Worm (Caenorhabditis elegans) whole organism, L2 larva: ENCODE results near the gene gtr-1.

Experiments used
- F13H6.1 ChIP-seq: sonication (generic microtip); optimal IDR thresholded peaks from 2 replicates; lab custom pipeline; 2016; ENCODE audit warnings: missing genetic modification characterization, missing compliant biosample characterization
- R02D3.7 ChIP-seq: fragments of 150-350 bp; optimal IDR thresholded peaks from 2 replicates; lab custom pipeline; 2014; ENCODE audit warnings: missing biosample characterization, missing genetic modification characterization
- Y55F3AM.14 ChIP-seq: fragments of 200-800 bp; sonication (Bioruptor generic); optimal IDR thresholded peaks from 2 replicates; lab custom pipeline; 2018; ENCODE audit warnings: mild to moderate bottlenecking, missing genetic modification characterization, missing compliant biosample characterization
- ama-1 ChIP-seq: fragments of 150-350 bp; optimal IDR thresholded peaks from 2 replicates; lab custom pipeline; 2018; ENCODE audit warnings: inconsistent platforms
- ceh-16 ChIP-seq: fragments of 150-350 bp; optimal IDR thresholded peaks from 2 replicates; lab custom pipeline; 2014; ENCODE audit warnings: missing biosample characterization, missing genetic modification characterization
- ceh-82 ChIP-seq: fragments of 150-350 bp; optimal IDR thresholded peaks from 2 replicates; lab custom pipeline; 2014; ENCODE audit warnings: missing biosample characterization, missing genetic modification characterization
- crh-2 ChIP-seq: sonication (generic microtip); optimal IDR thresholded peaks from 2 replicates; lab custom pipeline; 2017; ENCODE audit warnings: missing biosample characterization, missing genetic modification characterization
- elt-3 ChIP-seq: sonication (generic microtip); optimal IDR thresholded peaks from 2 replicates; lab custom pipeline; 2017; ENCODE audit warnings: missing biosample characterization, missing genetic modification characterization
- fos-1 ChIP-seq: fragments of 150-350 bp; optimal IDR thresholded peaks from 2 replicates; lab custom pipeline; 2014; ENCODE audit warnings: missing biosample characterization, missing genetic modification characterization
- gmeb-1 ChIP-seq: fragments of 150-350 bp; optimal IDR thresholded peaks from 2 replicates; lab custom pipeline; 2014; ENCODE audit warnings: missing biosample characterization, missing genetic modification characterization
- lin-13 ChIP-seq: fragments of 150-350 bp; optimal IDR thresholded peaks from 2 replicates; lab custom pipeline; 2014; ENCODE audit warnings: missing biosample characterization, missing genetic modification reagents, missing genetic modification characterization
- lin-39 ChIP-seq: fragments of 150-350 bp; optimal IDR thresholded peaks from 2 replicates; lab custom pipeline; 2014; ENCODE audit warnings: missing biosample characterization, missing genetic modification reagents, missing genetic modification characterization
- lsy-2 ChIP-seq, 2 experiments: fragments of 150-350 bp in 1 of 2; sonication (generic microtip) in 1 of 2; optimal IDR thresholded peaks; 2 replicates each; lab custom pipeline; 2014 to 2017; ENCODE audit warnings: missing biosample characterization in 2 of 2, missing genetic modification characterization in 2 of 2
- mab-5 ChIP-seq: fragments of 150-350 bp; optimal IDR thresholded peaks from 2 replicates; lab custom pipeline; 2014; ENCODE audit warnings: missing biosample characterization, missing genetic modification characterization
- nhr-10 ChIP-seq: sonication (generic microtip); optimal IDR thresholded peaks from 2 replicates; lab custom pipeline; 2017; ENCODE audit warnings: missing biosample characterization, missing genetic modification characterization
- nhr-11 ChIP-seq: fragments of 150-350 bp; optimal IDR thresholded peaks from 2 replicates; lab custom pipeline; 2014; ENCODE audit warnings: missing biosample characterization, missing genetic modification characterization
- nhr-12 ChIP-seq: fragments of 150-350 bp; optimal IDR thresholded peaks from 2 replicates; lab custom pipeline; 2014; ENCODE audit warnings: missing biosample characterization, missing genetic modification characterization
- nhr-23 ChIP-seq: fragments of 150-350 bp; optimal IDR thresholded peaks from 2 replicates; lab custom pipeline; 2014; ENCODE audit warnings: missing biosample characterization, missing genetic modification reagents, missing genetic modification characterization
- nhr-25 ChIP-seq: fragments of 150-350 bp; sonication (generic microtip); optimal IDR thresholded peaks from 3 replicates; lab custom pipeline; 2014; ENCODE audit warnings: missing biosample characterization, missing genetic modification characterization
- nhr-6 ChIP-seq: fragments of 150-350 bp; optimal IDR thresholded peaks from 2 replicates; lab custom pipeline; 2014; ENCODE audit warnings: missing biosample characterization, missing genetic modification characterization
- nhr-77 ChIP-seq: fragments of 150-350 bp; optimal IDR thresholded peaks from 2 replicates; lab custom pipeline; 2014; ENCODE audit warnings: missing biosample characterization, missing genetic modification characterization
- peb-1 ChIP-seq: fragments of 150-350 bp; optimal IDR thresholded peaks from 2 replicates; lab custom pipeline; 2014; ENCODE audit warnings: missing biosample characterization, missing genetic modification characterization
- sem-4 ChIP-seq: fragments of 150-350 bp; optimal IDR thresholded peaks from 2 replicates; lab custom pipeline; 2014; ENCODE audit warnings: missing biosample characterization, missing genetic modification reagents, missing genetic modification characterization
- skn-1 ChIP-seq: sonication (generic microtip); optimal IDR thresholded peaks from 2 replicates; lab custom pipeline; 2017; ENCODE audit warnings: missing biosample characterization, missing genetic modification characterization
- sma-9 ChIP-seq, 2 experiments: fragments of 150-350 bp in 1 of 2; sonication (generic microtip) in 1 of 2; optimal IDR thresholded peaks; 2 replicates each; lab custom pipeline; 2014 to 2016; ENCODE audit warnings: missing genetic modification characterization in 2 of 2, mild to moderate bottlenecking in 1 of 2, missing biosample characterization in 1 of 2, missing compliant biosample characterization in 1 of 2, missing genetic modification reagents in 1 of 2, moderate library complexity in 1 of 2
- snpc-4 ChIP-seq: fragments of 150-350 bp; optimal IDR thresholded peaks from 2 replicates; lab custom pipeline; 2014; ENCODE audit warnings: missing biosample characterization, missing genetic modification characterization
- unc-39 ChIP-seq: fragments of 150-350 bp; optimal IDR thresholded peaks from 2 replicates; lab custom pipeline; 2014; ENCODE audit warnings: missing biosample characterization, missing genetic modification characterization
- unc-55 ChIP-seq: fragments of 150-350 bp; sonication (generic microtip); optimal IDR thresholded peaks from 3 replicates; lab custom pipeline; 2014; ENCODE audit warnings: missing biosample characterization, missing genetic modification reagents, missing genetic modification characterization
- zag-1 ChIP-seq: fragments of 150-350 bp; optimal IDR thresholded peaks from 2 replicates; lab custom pipeline; 2014; ENCODE audit warnings: missing biosample characterization, missing genetic modification characterization
- ztf-1 ChIP-seq: fragments of 200-800 bp; sonication (Bioruptor generic); conservative IDR thresholded peaks from 2 replicates; pipeline ENCODE4 v1.3.6; 2022; ENCODE audit warnings: missing genetic modification characterization, missing compliant biosample characterization
- ztf-4 ChIP-seq: fragments of 150-350 bp; optimal IDR thresholded peaks from 2 replicates; lab custom pipeline; 2014; ENCODE audit warnings: missing biosample characterization, missing genetic modification characterization

The gtr-1 gene

DNA sequence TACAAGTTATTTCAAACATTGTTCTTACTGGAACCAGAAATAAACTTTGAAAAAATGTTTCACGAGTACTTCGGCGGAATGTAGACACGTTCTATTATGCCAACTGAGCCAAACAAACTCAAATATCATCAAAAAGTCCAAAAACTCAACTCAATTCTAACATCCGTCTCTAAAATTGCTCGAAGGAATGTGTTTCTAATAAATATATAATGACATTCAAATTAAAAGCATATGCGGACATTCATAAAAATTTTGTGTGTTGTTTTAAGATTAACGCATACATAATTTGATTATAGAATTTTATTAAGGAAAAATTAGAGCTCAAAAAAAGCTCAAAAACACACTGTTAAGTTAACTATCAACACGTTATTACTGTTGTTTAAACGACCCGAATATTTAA, 42.9 kb downstream of the gtr-1 start:
- TF ChIP-seq nhr-11 (tag; lab: Kevin White, UChicago) (no peak), F13H6.1 (tag; lab: Kevin White, UChicago) (no peak), ama-1 (no peak), ztf-4 (no peak), ceh-16 (tag; lab: Kevin White, UChicago) (no peak), mab-5 (tag; lab: Kevin White, UChicago) (no peak), nhr-6 (tag; lab: Kevin White, UChicago) (no peak), ztf-1 (GFP tag; lab: Robert Waterston, UW) (no peak), R02D3.7 (tag; lab: Kevin White, UChicago) (no peak), gmeb-1 (tag; lab: Kevin White, UChicago) (no peak), Y55F3AM.14 (no peak), lin-13 (no peak), peb-1 (no peak)

DNA sequence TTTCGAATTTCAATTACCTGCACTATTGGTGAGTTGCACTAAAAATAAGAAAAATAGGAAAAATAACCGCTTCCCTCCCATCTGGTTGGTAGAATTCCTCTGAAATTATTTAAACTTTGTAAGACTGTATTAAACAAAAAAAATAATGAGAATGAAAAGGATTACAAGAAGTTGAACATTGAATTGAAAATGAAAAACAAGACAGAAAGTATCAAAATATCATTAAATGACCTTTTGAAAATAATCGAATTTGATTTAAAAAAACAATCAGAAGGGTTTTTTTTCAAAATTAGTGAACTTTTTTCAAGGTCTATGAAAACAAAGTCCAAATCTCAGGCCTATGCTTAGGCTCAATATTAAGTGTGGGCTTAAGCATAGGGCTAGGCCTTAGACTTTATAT, 48.8 kb downstream of the gtr-1 start, which contains the start of gene igcm-1:
Gene igcm-1 (minus strand): TSS at position 101 of the 400 bp plus-strand sequence.
- TF ChIP-seq nhr-25 (tag; lab: Kevin White, UChicago) (no peak), nhr-23 (tag; lab: Kevin White, UChicago) (no peak), unc-55 (no peak), nhr-77 (tag; lab: Kevin White, UChicago) (no peak), nhr-12 (tag; lab: Kevin White, UChicago) (no peak), nhr-10 (tag; lab: Kevin White, UChicago) (no peak), R02D3.7 (tag; lab: Kevin White, UChicago) (no peak), ama-1 (no peak), ztf-1 (GFP tag; lab: Robert Waterston, UW) (no peak), crh-2 (tag; lab: Kevin White, UChicago) (no peak), skn-1 (tag; lab: Kevin White, UChicago) (no peak), unc-39 (tag; lab: Kevin White, UChicago) (no peak), lin-13 (no peak), ceh-82 (tag; lab: Kevin White, UChicago) (no peak), lsy-2 (tag; optimal IDR thresholded peaks at IDR 0.05; lab: Kevin White, UChicago) (no peak)

DNA sequence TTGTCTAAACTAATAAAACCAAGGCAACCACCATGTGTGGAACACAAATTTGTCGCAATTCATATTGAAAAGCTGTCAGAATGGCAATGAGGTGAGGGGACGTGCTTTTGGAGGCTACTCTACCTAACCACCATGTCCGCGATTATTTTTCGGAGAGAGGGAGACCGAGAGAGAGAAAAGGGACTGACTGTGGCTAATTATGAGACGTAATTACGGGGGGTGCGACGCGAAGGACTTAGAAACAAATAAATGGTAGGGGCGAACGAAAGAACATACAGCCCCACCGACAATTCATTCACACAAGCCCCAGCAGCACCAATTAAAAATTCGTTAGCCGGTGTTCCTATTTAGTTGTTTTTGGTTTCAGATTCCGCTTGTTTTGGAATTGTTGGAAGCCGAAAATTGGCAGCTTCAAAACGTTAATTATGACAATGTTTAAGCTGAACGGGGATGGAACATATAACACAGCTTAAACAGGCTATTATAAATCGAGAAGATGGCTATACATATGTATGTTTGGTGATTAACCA, 50.2 kb downstream of the gtr-1 start:
- TF ChIP-seq ama-1 (no peak), nhr-25 (tag; lab: Kevin White, UChicago) (peak; percentile 36)

DNA sequence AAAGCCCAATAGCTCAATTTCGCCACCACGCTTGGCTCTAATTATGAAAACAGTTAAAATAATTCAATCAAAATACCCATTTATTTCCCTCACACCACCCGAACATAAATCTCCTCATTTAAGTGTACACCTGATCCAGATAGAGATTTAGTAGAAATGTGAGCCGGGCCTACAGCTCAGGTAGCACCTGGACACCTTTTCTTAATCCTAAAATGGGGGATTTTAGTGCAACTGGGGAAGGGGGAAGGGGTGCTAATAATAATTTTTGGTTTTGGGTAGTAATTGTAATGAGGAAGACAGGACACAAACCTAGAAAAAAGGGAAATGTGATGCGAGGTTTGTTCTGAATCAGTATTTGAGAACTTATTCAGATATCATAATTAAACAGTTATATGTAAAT, 51.0 kb downstream of the gtr-1 start:
- TF ChIP-seq snpc-4 (no peak), R02D3.7 (tag; lab: Kevin White, UChicago) (no peak), mab-5 (tag; lab: Kevin White, UChicago) (no peak), gmeb-1 (tag; lab: Kevin White, UChicago) (no peak), ceh-82 (tag; lab: Kevin White, UChicago) (no peak), Y55F3AM.14 (no peak), unc-55 (no peak), ama-1 (no peak), fos-1 (no peak), sma-9 (GFP tag; optimal IDR thresholded peaks at IDR 0.05; lab: Kevin White, UChicago) (no peak), sma-9 (tag; optimal IDR thresholded peaks at IDR 0.05; lab: Kevin White, UChicago) (no peak), zag-1 (tag; lab: Kevin White, UChicago) (no peak), nhr-10 (tag; lab: Kevin White, UChicago) (no peak), elt-3 (tag; lab: Kevin White, UChicago) (no peak), lsy-2 (tag; optimal IDR thresholded peaks at IDR 0.05; lab: Kevin White, UChicago) (no peak), lin-13 (no peak), sem-4 (no peak), lin-39 (tag; lab: Kevin White, UChicago) (no peak)
